Worm (Caenorhabditis elegans) whole organism, L4/young adult: ENCODE data around the gene srw-76.

Experiments used
- W03F9.2 ChIP-seq: fragments of 150-350 bp; optimal IDR thresholded peaks from 2 replicates; lab custom pipeline; 2014; ENCODE audit warnings: missing biosample characterization, missing genetic modification characterization
- him-1 ChIP-seq: sonication (generic microtip); optimal IDR thresholded peaks from 2 replicates; lab custom pipeline; 2016; ENCODE audit warnings: missing genotype, missing genetic modification reagents, missing genetic modification characterization, missing compliant biosample characterization

DNA sequence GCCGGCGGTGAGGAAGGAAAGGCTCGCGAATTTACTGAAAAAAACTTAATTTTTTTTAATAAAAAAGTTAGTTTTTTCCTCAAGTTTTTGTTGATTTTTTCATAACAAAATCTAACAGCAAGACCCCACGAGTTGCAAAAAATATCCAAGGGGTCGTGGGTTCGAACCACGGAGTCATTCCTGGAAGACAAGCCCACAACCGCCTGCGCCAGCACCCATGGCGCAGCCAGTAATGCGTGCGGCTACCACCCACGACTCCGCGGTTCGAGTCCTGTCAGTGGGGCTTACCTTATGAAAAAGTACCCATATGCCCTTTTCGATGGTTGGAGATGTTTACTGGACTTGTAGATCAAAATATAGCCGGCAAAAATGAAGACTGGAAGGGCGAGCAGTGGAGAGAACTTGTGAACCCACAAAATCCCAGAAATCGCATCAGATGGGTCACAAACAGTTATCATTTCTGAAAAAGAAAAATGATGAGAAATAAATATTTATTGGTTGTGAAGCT is 15.3 kb downstream of the srw-76 start, which contains the start of gene Y70C5A.2:
- TF ChIP-seq him-1 (no peak), W03F9.2 (tag; lab: Kevin White, UChicago) (no peak)
